Fruit fly (Drosophila melanogaster): ENCODE results near the gene Cf2.

Cf2 gene

dm6 chr2L:4883023-4883392, at the start of gene Cf2, which contains the start of gene CG3008:
Gene Cf2 (minus strand): TSS chr2L:4883107.
Gene CG3008 (plus strand): TSS chr2L:4883298.
- peak; percentile 33 for TF ChIP-seq CG8159 (tag; optimal IDR thresholded peaks at IDR 0.05)
- TF ChIP-seq fd96Ca (GFP tag; IDR thresholded peaks at IDR 0.05) = no peak

DNA sequence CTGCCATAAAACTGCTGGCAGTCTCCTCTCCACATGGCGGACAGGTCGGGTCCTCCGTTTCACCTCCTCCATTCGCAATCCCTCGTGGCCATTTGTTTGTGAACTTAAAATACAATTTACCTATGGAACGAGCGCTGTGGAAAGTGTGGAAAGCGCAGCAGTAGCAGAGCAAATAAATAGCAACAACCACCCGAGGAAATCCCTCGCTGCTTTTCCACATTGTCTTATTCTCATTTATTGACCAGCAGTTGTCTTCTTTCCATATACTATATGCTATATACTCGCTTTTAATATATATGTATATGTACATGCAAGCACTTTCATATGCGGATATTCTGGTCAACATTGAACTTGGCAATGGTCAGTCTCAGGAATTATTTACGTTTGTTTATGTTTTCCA, 49.4 kb upstream of the Cf2 start, which contains the start of gene hoe1:
Gene hoe1, minus strand, starts transcription at position 101 of the 400 bp plus-strand sequence.
- TF ChIP-seq CG32121 (GFP tag; IDR thresholded peaks at IDR 0.05) (no peak), Pif1B (GFP tag; optimal IDR thresholded peaks at IDR 0.05) (no peak), Snoo (tag; optimal IDR thresholded peaks at IDR 0.05) (no peak), CG15710 (tag; optimal IDR thresholded peaks at IDR 0.05) (no peak), CG12605 (GFP tag; IDR thresholded peaks at IDR 0.05) (no peak), CG4496 (GFP tag; IDR thresholded peaks at IDR 0.05) (no peak), Ets98B (GFP tag; IDR thresholded peaks at IDR 0.05) (no peak), CG8301 (tag; optimal IDR thresholded peaks at IDR 0.05) (no peak), gl (tag; optimal IDR thresholded peaks at IDR 0.05) (no peak), D1 (tag; optimal IDR thresholded peaks at IDR 0.05) (no peak), CG34367 (tag; optimal IDR thresholded peaks at IDR 0.05) (no peak), CG9948 (tag; optimal IDR thresholded peaks at IDR 0.05) (no peak), Pif1A (GFP tag; optimal IDR thresholded peaks at IDR 0.05) (no peak), CG8159 (tag; optimal IDR thresholded peaks at IDR 0.05) (no peak), CG13204 (GFP tag; optimal IDR thresholded peaks at IDR 0.05) (no peak), CG14655 (GFP tag; optimal IDR thresholded peaks at IDR 0.05) (no peak)

DNA sequence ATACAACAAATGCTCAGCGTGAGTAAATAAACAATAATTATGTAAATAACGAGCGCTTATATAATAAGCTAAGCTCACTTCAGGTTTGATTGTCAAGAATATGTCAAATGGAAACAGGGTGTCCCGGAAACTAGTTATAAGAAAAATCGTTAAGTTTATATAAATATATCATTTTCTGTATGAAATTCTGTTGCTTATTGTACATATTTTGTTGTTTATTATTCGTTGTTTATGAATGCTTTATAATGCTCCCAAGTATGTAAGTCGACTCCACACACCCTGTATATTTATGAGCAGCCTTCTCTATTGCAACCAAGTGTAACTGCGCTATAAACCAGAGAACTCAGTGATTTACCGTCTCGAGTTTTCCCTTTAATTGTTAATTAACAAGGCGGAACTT, 47.6 kb upstream of the Cf2 start:
- no peak for TF ChIP-seq CG9948 (tag; optimal IDR thresholded peaks at IDR 0.05)
- peak; percentile 35; the same call in 2 of the 3 replicates for TF ChIP-seq CG4496 (GFP tag; IDR thresholded peaks at IDR 0.05)
- TF ChIP-seq CG17806 (tag; optimal IDR thresholded peaks at IDR 0.05) = no peak
- TF ChIP-seq CG14655 (GFP tag; optimal IDR thresholded peaks at IDR 0.05) = peak; percentile 14
- TF ChIP-seq CG15710 (tag; optimal IDR thresholded peaks at IDR 0.05) = no peak
- no peak for TF ChIP-seq CG13204 (GFP tag; optimal IDR thresholded peaks at IDR 0.05)
- TF ChIP-seq rn (GFP tag; IDR thresholded peaks at IDR 0.05) = no peak
- no peak for TF ChIP-seq gl (tag; optimal IDR thresholded peaks at IDR 0.05)
- TF ChIP-seq EcR (GFP tag; optimal IDR thresholded peaks at IDR 0.05) = no peak
- peak; percentile 31; the same call in 1 of the 2 replicates for TF ChIP-seq CG32121 (GFP tag; IDR thresholded peaks at IDR 0.05)
- TF ChIP-seq Pif1A (GFP tag; optimal IDR thresholded peaks at IDR 0.05) = no peak
- TF ChIP-seq fd96Ca (GFP tag; IDR thresholded peaks at IDR 0.05) = no peak
- peak; percentile 54; the same call in 1 of the 2 replicates for TF ChIP-seq Ets98B (GFP tag; IDR thresholded peaks at IDR 0.05)
- TF ChIP-seq CG10348 (GFP tag; IDR thresholded peaks at IDR 0.05) = no peak
- no peak for TF ChIP-seq CG8159 (tag; optimal IDR thresholded peaks at IDR 0.05)
- no peak for TF ChIP-seq D1 (tag; optimal IDR thresholded peaks at IDR 0.05)
- no peak for TF ChIP-seq Snoo (tag; optimal IDR thresholded peaks at IDR 0.05)
- no peak for TF ChIP-seq CG34367 (tag; optimal IDR thresholded peaks at IDR 0.05)
- no peak for TF ChIP-seq Pif1B (GFP tag; optimal IDR thresholded peaks at IDR 0.05)
- peak; percentile 57; the same call in 1 of the 2 replicates for TF ChIP-seq CG12605 (GFP tag; IDR thresholded peaks at IDR 0.05)
- TF ChIP-seq CG8301 (tag; optimal IDR thresholded peaks at IDR 0.05) = no peak

DNA sequence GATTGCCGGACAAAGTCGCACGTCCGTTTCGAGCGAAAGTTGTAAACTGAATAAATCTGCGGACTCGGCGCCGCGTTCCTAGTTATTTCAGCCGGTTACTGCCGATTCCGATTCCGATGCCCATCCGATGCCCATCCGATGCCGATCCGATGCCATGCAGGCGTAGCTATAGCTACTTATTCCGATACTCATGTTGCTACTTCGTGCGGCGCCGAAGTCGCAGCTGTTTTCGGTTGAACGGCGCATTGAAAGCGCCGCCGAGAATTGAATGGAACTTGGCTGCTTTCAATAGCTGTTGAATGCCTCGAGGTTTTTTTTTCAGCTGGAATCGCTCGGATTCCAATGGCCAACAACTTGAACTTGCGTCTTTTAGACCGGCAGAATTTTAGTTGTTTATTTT, 45.4 kb upstream of the Cf2 start:
- TF ChIP-seq CG4496 (GFP tag; IDR thresholded peaks at IDR 0.05) = peak; percentile 55; the same call in 2 of the 3 replicates
- no peak for TF ChIP-seq gl (tag; optimal IDR thresholded peaks at IDR 0.05)
- peak; percentile 28; the same call in 1 of the 2 replicates for TF ChIP-seq CG12605 (GFP tag; IDR thresholded peaks at IDR 0.05)

DNA sequence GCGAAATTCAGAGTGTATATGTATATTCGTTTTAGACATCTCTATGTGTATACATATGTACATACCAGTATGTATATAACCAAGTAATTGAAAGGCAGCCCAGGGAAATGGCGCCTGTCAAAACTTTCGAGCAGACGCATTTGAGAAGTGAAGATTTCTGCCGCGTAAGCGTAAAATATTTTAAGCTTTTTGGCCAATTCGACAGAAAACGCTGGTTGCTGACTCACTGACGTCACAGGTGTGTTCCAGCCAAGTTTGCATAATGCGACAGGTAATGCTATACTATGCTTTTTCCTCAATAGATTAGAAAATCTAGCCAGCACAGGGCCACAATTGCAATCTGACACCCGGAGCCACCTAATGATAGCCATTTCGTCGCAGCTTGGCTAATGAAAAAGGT, 33.8 kb upstream of the Cf2 start:
- TF ChIP-seq CG10348 (GFP tag; IDR thresholded peaks at IDR 0.05) (no peak), CG4496 (GFP tag; IDR thresholded peaks at IDR 0.05) (no peak), Pif1B (GFP tag; optimal IDR thresholded peaks at IDR 0.05) (no peak), fd96Ca (GFP tag; IDR thresholded peaks at IDR 0.05) (no peak), EcR (GFP tag; optimal IDR thresholded peaks at IDR 0.05) (no peak), Ets98B (GFP tag; IDR thresholded peaks at IDR 0.05) (no peak), Snoo (tag; optimal IDR thresholded peaks at IDR 0.05) (no peak), gl (tag; optimal IDR thresholded peaks at IDR 0.05) (no peak), rn (GFP tag; IDR thresholded peaks at IDR 0.05) (no peak), CG8301 (tag; optimal IDR thresholded peaks at IDR 0.05) (no peak), CG14655 (GFP tag; optimal IDR thresholded peaks at IDR 0.05) (no peak), CG9948 (tag; optimal IDR thresholded peaks at IDR 0.05) (no peak), CG12605 (GFP tag; IDR thresholded peaks at IDR 0.05) (no peak)

DNA sequence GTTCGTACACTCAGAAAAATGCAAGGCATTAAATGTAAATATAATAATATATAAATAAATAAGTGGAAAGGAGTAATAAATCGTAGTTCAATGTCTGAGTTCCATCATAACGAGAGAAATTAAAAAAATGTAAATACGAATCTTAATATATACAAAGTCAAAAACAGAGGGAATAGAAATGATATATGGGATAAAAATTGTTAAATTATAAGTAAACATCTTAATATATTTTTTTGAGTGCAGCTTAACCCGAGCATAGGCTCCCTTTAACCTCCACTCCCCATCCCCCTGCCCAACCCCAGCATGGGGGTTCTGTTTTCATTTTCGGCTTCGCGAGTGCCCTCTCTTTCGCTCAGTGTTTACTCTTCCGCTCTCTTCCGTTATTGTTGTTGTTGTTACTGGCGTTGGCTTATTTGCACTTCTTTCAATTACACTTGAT, 32.8 kb upstream of the Cf2 start:
- TF ChIP-seq CG4496 (GFP tag; IDR thresholded peaks at IDR 0.05) = no peak
- TF ChIP-seq Pif1A (GFP tag; optimal IDR thresholded peaks at IDR 0.05) = no peak
- TF ChIP-seq CG15710 (tag; optimal IDR thresholded peaks at IDR 0.05) = peak; percentile 63
- TF ChIP-seq CG9948 (tag; optimal IDR thresholded peaks at IDR 0.05) = peak; percentile 56
- TF ChIP-seq CG32121 (GFP tag; IDR thresholded peaks at IDR 0.05) = no peak
- TF ChIP-seq CG13204 (GFP tag; optimal IDR thresholded peaks at IDR 0.05) = peak; percentile 22
- no peak; the same call in 2 of the 3 replicates for TF ChIP-seq fd96Ca (GFP tag; IDR thresholded peaks at IDR 0.05)
- peak; percentile 41 for TF ChIP-seq Snoo (tag; optimal IDR thresholded peaks at IDR 0.05)
- TF ChIP-seq CG12605 (GFP tag; IDR thresholded peaks at IDR 0.05) = no peak
- TF ChIP-seq Pif1B (GFP tag; optimal IDR thresholded peaks at IDR 0.05) = peak; percentile 9
- peak; percentile 60 for TF ChIP-seq CG14655 (GFP tag; optimal IDR thresholded peaks at IDR 0.05)
- TF ChIP-seq gl (tag; optimal IDR thresholded peaks at IDR 0.05) = no peak
- TF ChIP-seq rn (GFP tag; IDR thresholded peaks at IDR 0.05) = no peak
- no peak for TF ChIP-seq CG10348 (GFP tag; IDR thresholded peaks at IDR 0.05)
- no peak for TF ChIP-seq EcR (GFP tag; optimal IDR thresholded peaks at IDR 0.05)
- peak; percentile 9 for TF ChIP-seq CG8301 (tag; optimal IDR thresholded peaks at IDR 0.05)
- TF ChIP-seq CG8159 (tag; optimal IDR thresholded peaks at IDR 0.05) = peak; percentile 75
- peak; percentile 30 for TF ChIP-seq CG34367 (tag; optimal IDR thresholded peaks at IDR 0.05)
- no peak for TF ChIP-seq D1 (tag; optimal IDR thresholded peaks at IDR 0.05)
- peak; percentile 33 for TF ChIP-seq CG17806 (tag; optimal IDR thresholded peaks at IDR 0.05)
- no peak for TF ChIP-seq Ets98B (GFP tag; IDR thresholded peaks at IDR 0.05)
